Fruit fly (Drosophila melanogaster) whole organism, embryonic: ENCODE measurements around the gene CG16710.

Experiments used
- Ada2b ChIP-seq: fragments of 200-800 bp; sonication (Bioruptor generic); IDR thresholded peaks from 2 replicates; pipeline ENCODE4 v1.3.6; 2022; ENCODE audit warnings: missing biosample characterization, missing genetic modification characterization
- Atf3 ChIP-seq: fragments of 200-800 bp; sonication (Bioruptor generic); optimal IDR thresholded peaks from 3 replicates; lab custom pipeline; 2016; ENCODE audit warnings: missing biosample characterization, missing genetic modification characterization
- BtbVII ChIP-seq: fragments of 200-800 bp; sonication (Bioruptor generic); optimal IDR thresholded peaks from 3 replicates; lab custom pipeline; 2017; ENCODE audit warnings: missing biosample characterization, mild to moderate bottlenecking, missing genetic modification characterization
- CG11398 ChIP-seq: fragments of 200-800 bp; sonication (Bioruptor generic); optimal IDR thresholded peaks from 2 replicates; lab custom pipeline; 2016; ENCODE audit warnings: missing biosample characterization, missing genetic modification characterization
- CG11504 ChIP-seq: fragments of 200-800 bp; sonication (Bioruptor generic); optimal IDR thresholded peaks from 3 replicates; lab custom pipeline; 2019; ENCODE audit warnings: missing biosample characterization, mild to moderate bottlenecking, missing genetic modification characterization, moderate library complexity
- CG13624 ChIP-seq: fragments of 200-800 bp; sonication (Bioruptor generic); optimal IDR thresholded peaks from 2 replicates; lab custom pipeline; 2016; ENCODE audit warnings: missing biosample characterization, missing genetic modification characterization
- CG17612 ChIP-seq: fragments of 200-800 bp; sonication (Bioruptor generic); IDR thresholded peaks from 2 replicates; pipeline ENCODE4 v1.3.6; 2022; ENCODE audit warnings: missing biosample characterization, missing genetic modification characterization
- CG18599 ChIP-seq: fragments of 200-800 bp; sonication (Bioruptor generic); optimal IDR thresholded peaks from 3 replicates; lab custom pipeline; 2017; ENCODE audit warnings: missing biosample characterization, missing genetic modification characterization, mild to moderate bottlenecking, moderate library complexity, missing genetic modification reagents
- CG2120 ChIP-seq: fragments of 200-800 bp; sonication (Bioruptor generic); optimal IDR thresholded peaks from 3 replicates; lab custom pipeline; 2016; ENCODE audit warnings: missing biosample characterization, missing genetic modification characterization
- CG2129 ChIP-seq: fragments of 200-800 bp; sonication (Bioruptor generic); IDR thresholded peaks from 2 replicates; pipeline ENCODE4 v1.3.6; 2022; ENCODE audit warnings: missing biosample characterization, missing genetic modification characterization; ENCODE audit not compliant: partially characterized antibody
- CG2678 ChIP-seq: fragments of 200-800 bp; sonication (Bioruptor generic); optimal IDR thresholded peaks from 3 replicates; lab custom pipeline; 2019; ENCODE audit warnings: missing biosample characterization, mild to moderate bottlenecking, missing genetic modification characterization, moderate library complexity
- CG30020 ChIP-seq: fragments of 200-800 bp; optimal IDR thresholded peaks from 2 replicates; lab custom pipeline; 2019; ENCODE audit warnings: missing biosample characterization, mild to moderate bottlenecking, missing genetic modification characterization, moderate library complexity
- CG31388 ChIP-seq: fragments of 200-800 bp; sonication (Bioruptor generic); optimal IDR thresholded peaks from 2 replicates; lab custom pipeline; 2016; ENCODE audit warnings: missing biosample characterization, missing genetic modification characterization
- CG31441 ChIP-seq: fragments of 200-800 bp; sonication (Bioruptor generic); IDR thresholded peaks from 2 replicates; pipeline ENCODE4 v1.3.6; 2022; ENCODE audit warnings: missing biosample characterization, missing genetic modification characterization
- CG7271 ChIP-seq: fragments of 200-800 bp; sonication (Bioruptor generic); optimal IDR thresholded peaks from 2 replicates; lab custom pipeline; 2018; ENCODE audit warnings: missing biosample characterization, mild to moderate bottlenecking, missing genetic modification characterization, moderate library complexity
- CG7556 ChIP-seq: fragments of 200-800 bp; sonication (Bioruptor generic); optimal IDR thresholded peaks from 2 replicates; lab custom pipeline; 2017; ENCODE audit warnings: missing biosample characterization, mild to moderate bottlenecking, missing genetic modification characterization
- CG7928 ChIP-seq: fragments of 200-800 bp; sonication (Bioruptor generic); optimal IDR thresholded peaks from 2 replicates; lab custom pipeline; 2017; ENCODE audit warnings: missing biosample characterization, mild to moderate bottlenecking, missing genetic modification characterization
- CG7987 ChIP-seq: fragments of 200-800 bp; sonication (Bioruptor generic); optimal IDR thresholded peaks from 2 replicates; lab custom pipeline; 2018; ENCODE audit warnings: missing biosample characterization, mild to moderate bottlenecking, missing genetic modification characterization, moderate library complexity
- CG9215 ChIP-seq: fragments of 200-800 bp; sonication (Bioruptor generic); IDR thresholded peaks from 2 replicates; pipeline ENCODE4 v1.3.6; 2022; ENCODE audit warnings: missing biosample characterization, missing genetic modification characterization
- CG9727 ChIP-seq: fragments of 200-800 bp; sonication (Bioruptor generic); optimal IDR thresholded peaks from 3 replicates; lab custom pipeline; 2017; ENCODE audit warnings: missing biosample characterization, mild to moderate bottlenecking, missing genetic modification characterization
- CTCF ChIP-seq: fragments of 200-800 bp; sonication (Bioruptor generic); optimal IDR thresholded peaks from 2 replicates; lab custom pipeline; 2017; ENCODE audit warnings: missing biosample characterization, mild to moderate bottlenecking, missing genetic modification characterization, moderate library complexity
- CkIIα-i1 ChIP-seq: fragments of 200-800 bp; sonication (Bioruptor generic); IDR thresholded peaks from 2 replicates; pipeline ENCODE4 v1.3.6; 2022; ENCODE audit warnings: missing biosample characterization, missing genetic modification characterization
- Dbx ChIP-seq: fragments of 200-800 bp; sonication (Bioruptor generic); IDR thresholded peaks from 3 replicates; pipeline ENCODE4 v1.3.6; 2022; ENCODE audit warnings: missing biosample characterization, missing genetic modification characterization
- Drgx ChIP-seq: fragments of 200-800 bp; sonication (Bioruptor generic); IDR thresholded peaks from 2 replicates; pipeline ENCODE4 v1.3.6; 2022; ENCODE audit warnings: missing biosample characterization, missing genetic modification characterization
- Ets65A ChIP-seq: fragments of 200-800 bp; sonication (Bioruptor generic); peaks from one replicate; lab custom pipeline; 2016; ENCODE audit warnings: missing biosample characterization, missing genetic modification characterization
- Hmr ChIP-seq: fragments of 200-800 bp; sonication (Bioruptor generic); optimal IDR thresholded peaks from 3 replicates; lab custom pipeline; 2017; ENCODE audit warnings: mild to moderate bottlenecking, missing biosample characterization, missing genetic modification reagents, missing genetic modification characterization
- Mad ChIP-seq: fragments of 200-800 bp; sonication (Bioruptor generic); optimal IDR thresholded peaks from 2 replicates; lab custom pipeline; 2016; ENCODE audit warnings: missing biosample characterization, missing genetic modification characterization
- Meics ChIP-seq: fragments of 200-800 bp; sonication (Bioruptor generic); optimal IDR thresholded peaks from 2 replicates; lab custom pipeline; 2017; ENCODE audit warnings: missing biosample characterization, mild to moderate bottlenecking, missing genetic modification characterization
- Nf-YC ChIP-seq: fragments of 200-800 bp; optimal IDR thresholded peaks from 3 replicates; lab custom pipeline; 2019; ENCODE audit warnings: missing biosample characterization, mild to moderate bottlenecking, missing genetic modification characterization, moderate library complexity
- Oaz ChIP-seq: fragments of 200-800 bp; sonication (Bioruptor generic); IDR thresholded peaks from 2 replicates; pipeline ENCODE4 v1.3.6; 2022; ENCODE audit warnings: missing biosample characterization, missing genetic modification characterization
- Oli ChIP-seq: fragments of 200-800 bp; sonication (Bioruptor generic); optimal IDR thresholded peaks from 2 replicates; lab custom pipeline; 2018; ENCODE audit warnings: missing biosample characterization, mild to moderate bottlenecking, missing genetic modification characterization, moderate library complexity
- Rx ChIP-seq: fragments of 200-800 bp; sonication (Bioruptor generic); IDR thresholded peaks from 2 replicates; pipeline ENCODE4 v1.3.6; 2022; ENCODE audit warnings: missing biosample characterization, missing genetic modification characterization
- Sry-β ChIP-seq: fragments of 200-800 bp; sonication (Bioruptor generic); optimal IDR thresholded peaks from 2 replicates; lab custom pipeline; 2018; ENCODE audit warnings: missing biosample characterization, mild to moderate bottlenecking, missing genetic modification characterization, moderate library complexity
- YL-1 ChIP-seq: fragments of 200-800 bp; sonication (Bioruptor generic); optimal IDR thresholded peaks from 3 replicates; lab custom pipeline; 2017; ENCODE audit warnings: missing biosample characterization, mild to moderate bottlenecking, missing genetic modification characterization
- ap ChIP-seq: fragments of 200-800 bp; sonication (Bioruptor generic); IDR thresholded peaks from 2 replicates; pipeline ENCODE4 v1.3.6; 2022; ENCODE audit warnings: missing biosample characterization, missing genetic modification characterization
- br ChIP-seq: fragments of >200 bp; optimal IDR thresholded peaks from 2 replicates; lab custom pipeline; 2017
- caup ChIP-seq: fragments of 200-800 bp; sonication (Bioruptor generic); optimal IDR thresholded peaks from 3 replicates; lab custom pipeline; 2017; ENCODE audit warnings: missing biosample characterization, mild to moderate bottlenecking, missing genetic modification characterization, moderate library complexity; ENCODE audit not compliant: severe bottlenecking
- chm ChIP-seq: fragments of 200-800 bp; sonication (Bioruptor generic); IDR thresholded peaks from 2 replicates; pipeline ENCODE4 v1.3.6; 2022; ENCODE audit warnings: missing biosample characterization, missing genetic modification characterization
- dysf ChIP-seq: fragments of 200-800 bp; sonication (Bioruptor generic); IDR thresholded peaks from 3 replicates; pipeline ENCODE4 v1.3.6; 2022; ENCODE audit warnings: missing biosample characterization, missing genetic modification characterization
- emc ChIP-seq: fragments of 200-800 bp; sonication (Bioruptor generic); optimal IDR thresholded peaks from 2 replicates; lab custom pipeline; 2016; ENCODE audit warnings: missing biosample characterization, missing genetic modification characterization
- ewg ChIP-seq: fragments of 200-800 bp; sonication (Bioruptor generic); optimal IDR thresholded peaks from 3 replicates; lab custom pipeline; 2017; ENCODE audit warnings: mild to moderate bottlenecking, missing biosample characterization, missing genetic modification reagents, missing genetic modification characterization
- fru ChIP-seq: fragments of >200 bp; optimal IDR thresholded peaks from 2 replicates; lab custom pipeline; 2017
- gcm ChIP-seq: fragments of 200-800 bp; sonication (Bioruptor generic); optimal IDR thresholded peaks from 2 replicates; lab custom pipeline; 2019; ENCODE audit warnings: missing biosample characterization, mild to moderate bottlenecking, missing genetic modification characterization, moderate library complexity
- gcm2 ChIP-seq: fragments of 200-800 bp; sonication (Bioruptor generic); optimal IDR thresholded peaks from 2 replicates; lab custom pipeline; 2016; ENCODE audit warnings: missing biosample characterization, missing genetic modification characterization
- gem ChIP-seq: fragments of 200-800 bp; sonication (Bioruptor generic); optimal IDR thresholded peaks from 2 replicates; lab custom pipeline; 2019; ENCODE audit warnings: missing biosample characterization, mild to moderate bottlenecking, missing genetic modification characterization, moderate library complexity
- grau ChIP-seq: fragments of 200-800 bp; optimal IDR thresholded peaks from 3 replicates; lab custom pipeline; 2019; ENCODE audit warnings: missing biosample characterization, mild to moderate bottlenecking, missing genetic modification characterization, moderate library complexity
- lilli ChIP-seq: fragments of 200-800 bp; sonication (Bioruptor generic); optimal IDR thresholded peaks from 3 replicates; lab custom pipeline; 2016; ENCODE audit warnings: missing biosample characterization, missing genetic modification characterization
- nom ChIP-seq: fragments of 200-800 bp; sonication (Bioruptor generic); optimal IDR thresholded peaks from 2 replicates; lab custom pipeline; 2017; ENCODE audit warnings: missing biosample characterization, missing genetic modification characterization, mild to moderate bottlenecking, moderate library complexity, missing genetic modification reagents
- odd ChIP-seq: fragments of 200-800 bp; sonication (Bioruptor generic); optimal IDR thresholded peaks from 2 replicates; lab custom pipeline; 2017; ENCODE audit warnings: missing biosample characterization, mild to moderate bottlenecking, missing genetic modification characterization
- prd ChIP-seq, 3 experiments: fragments of >200 bp in 2 of 3; fragments of 200-800 bp in 1 of 3; sonication (Bioruptor generic) in 1 of 3; optimal IDR thresholded peaks in 2 of 3; IDR thresholded peaks in 1 of 3; 2 replicates in 2 of 3; 3 replicates in 1 of 3; pipeline versions ENCODE4 v1.3.6 to Lab custom; 2017 to 2022; ENCODE audit warnings: missing biosample characterization in 1 of 3, missing genetic modification characterization in 1 of 3
- row ChIP-seq: fragments of 200-800 bp; sonication (Bioruptor generic); IDR thresholded peaks from 3 replicates; pipeline ENCODE4 v1.3.6; 2022; ENCODE audit warnings: missing biosample characterization, missing genetic modification characterization
- sens ChIP-seq: fragments of 200-800 bp; sonication (Bioruptor generic); peaks from one replicate; lab custom pipeline; 2016; ENCODE audit warnings: missing biosample characterization, missing genetic modification characterization

The CG16710 gene

dm6 chr3R:23666672-23667211 lies 15.6 kb upstream of the CG16710 start (continued):
- TF ChIP-seq Sry-β (GFP tag; lab: Kevin White, UChicago) (no peak), Nf-YC (no peak), Ets65A (peak; percentile 86), CG11398 (no peak), CG30020 (tag; lab: Kevin White, UChicago) (no peak), gcm2 (GFP tag; lab: Kevin White, UChicago) (no peak), emc (no peak), Ada2b (no peak), Mad (GFP tag; lab: Kevin White, UChicago) (no peak), CkIIα-i1 (GFP tag; lab: Robert Waterston, UW) (no peak), CG2129 (no peak), ewg (GFP tag; lab: Kevin White, UChicago) (peak; percentile 73), CG7987 (GFP tag; lab: Kevin White, UChicago) (no peak), dysf (GFP tag; lab: Robert Waterston, UW) (no peak), CG7271 (tag; lab: Kevin White, UChicago) (no peak), CG9215 (GFP tag; lab: Robert Waterston, UW) (no peak), br (lab: Kevin White, UChicago) (no peak), YL-1 (GFP tag; lab: Kevin White, UChicago) (no peak), Oaz (GFP tag; lab: Robert Waterston, UW) (no peak), odd (GFP tag; lab: Kevin White, UChicago) (no peak), Oli (tag; lab: Kevin White, UChicago) (no peak), chm (GFP tag; lab: Robert Waterston, UW) (no peak), Drgx (GFP tag; lab: Robert Waterston, UW) (0 out of 2 replicates have a peak, but pooled peaks have one; percentile 21)
- TF ChIP-seq, all 482 proteins: peak for 8

- TF ChIP-seq CG11504 (tag; lab: Kevin White, UChicago), result peak; percentile 28
- TF ChIP-seq Meics (GFP tag; lab: Kevin White, UChicago), result peak; percentile 33
- peak; percentile 68 for TF ChIP-seq grau (tag; lab: Kevin White, UChicago)
- no peak for TF ChIP-seq CG31388 (GFP tag; lab: Kevin White, UChicago)
- TF ChIP-seq CG17612 (GFP tag; lab: Robert Waterston, UW), result no peak
- no peak for TF ChIP-seq fru
- TF ChIP-seq Rx (GFP tag; lab: Robert Waterston, UW), result no peak
- TF ChIP-seq CG7556 (GFP tag; lab: Kevin White, UChicago), result peak; percentile 51
- TF ChIP-seq caup (GFP tag; lab: Kevin White, UChicago), result peak; percentile 7
- no peak for TF ChIP-seq CTCF (GFP tag; lab: Kevin White, UChicago)
- no peak for TF ChIP-seq gcm (GFP tag; lab: Kevin White, UChicago)
- peak; percentile 45 for TF ChIP-seq CG2120 (GFP tag; lab: Kevin White, UChicago)
- TF ChIP-seq gem, result peak; percentile 30
- TF ChIP-seq sens, result peak; percentile 69
- TF ChIP-seq CG2678 (tag; lab: Kevin White, UChicago), result peak; percentile 38
- no peak for TF ChIP-seq Dbx
- TF ChIP-seq ap (GFP tag; lab: Robert Waterston, UW), result no peak
- TF ChIP-seq row (GFP tag; lab: Robert Waterston, UW), result 0 out of 3 replicates have a peak, but pooled peaks have one; percentile 35
- TF ChIP-seq prd (optimal IDR thresholded peaks at IDR 0.05; lab: Kevin White, UChicago), result no peak
- 0 out of 3 replicates have a peak, but pooled peaks have one; percentile 5 for TF ChIP-seq prd (GFP tag; IDR thresholded peaks at IDR 0.05; lab: Robert Waterston, UW)
- TF ChIP-seq Atf3 (GFP tag; lab: Kevin White, UChicago), result no peak
- TF ChIP-seq CG9727, result peak; percentile 16
- TF ChIP-seq CG31441 (GFP tag; lab: Robert Waterston, UW), result 0 out of 2 replicates have a peak, but pooled peaks have one; percentile 17
- no peak for TF ChIP-seq CG13624 (GFP tag; lab: Kevin White, UChicago)
- TF ChIP-seq BtbVII (GFP tag; lab: Kevin White, UChicago), result peak; percentile 31
- no peak for TF ChIP-seq nom (GFP tag; lab: Kevin White, UChicago)
- TF ChIP-seq Hmr (GFP tag; lab: Kevin White, UChicago), result peak; percentile 10
- peak; percentile 27 for TF ChIP-seq CG18599 (GFP tag; lab: Kevin White, UChicago)
- peak; percentile 38 for TF ChIP-seq lilli (GFP tag; lab: Kevin White, UChicago)
- no peak for TF ChIP-seq CG7928 (GFP tag; lab: Kevin White, UChicago)
Observed at dm6 chr3R:23667451-23667850, 14.9 kb upstream of the CG16710 start.
